Worm (Caenorhabditis elegans) whole organism, young adult: Measurements from ENCODE around the gene D2024.18.
A peak's percentile ranks its signal among the peaks of the same experiment; 100 is the strongest.
"Not testable (repeated sequence)": the region's sequence is repeated elsewhere in the genome, so short reads cannot be mapped to it uniquely, and the experiment has no call there.

Experiments used
- B0261.1 ChIP-seq: sonication (generic microtip); optimal IDR thresholded peaks from 2 replicates; lab custom pipeline; 2016; ENCODE audit warnings: mild to moderate bottlenecking, missing genetic modification characterization, moderate library complexity, missing compliant biosample characterization
- F10E7.11 ChIP-seq: sonication (generic microtip); optimal IDR thresholded peaks from 2 replicates; lab custom pipeline; 2017; ENCODE audit warnings: mild to moderate bottlenecking, missing genetic modification characterization, moderate library complexity, missing compliant biosample characterization
- F22D6.2 ChIP-seq: sonication (generic microtip); optimal IDR thresholded peaks from 2 replicates; lab custom pipeline; 2016; ENCODE audit warnings: mild to moderate bottlenecking, missing genetic modification characterization, missing compliant biosample characterization
- F33H1.4 ChIP-seq: fragments of 200-800 bp; sonication (Bioruptor generic); IDR thresholded peaks from 2 replicates; pipeline ENCODE4 v1.3.6; 2022; ENCODE audit warnings: missing genetic modification reagents, missing genetic modification characterization, missing compliant biosample characterization
- F55B11.4 ChIP-seq: sonication (generic microtip); optimal IDR thresholded peaks from 2 replicates; lab custom pipeline; 2016; ENCODE audit warnings: missing compliant biosample characterization, missing genetic modification characterization, borderline replicate concordance; ENCODE audit not compliant: insufficient read depth
- F57A8.1 ChIP-seq: fragments of 200-800 bp; sonication (Bioruptor generic); optimal IDR thresholded peaks from 2 replicates; lab custom pipeline; 2018; ENCODE audit warnings: mild to moderate bottlenecking, missing genetic modification characterization, moderate library complexity, missing compliant biosample characterization
- T07F8.4 ChIP-seq: sonication (generic microtip); optimal IDR thresholded peaks from 2 replicates; lab custom pipeline; 2016; ENCODE audit warnings: mild to moderate bottlenecking, missing genetic modification characterization, moderate library complexity, missing compliant biosample characterization
- Y56A3A.18 ChIP-seq: fragments of 200-800 bp; sonication (Bioruptor generic); IDR thresholded peaks from 2 replicates; pipeline ENCODE4 v1.3.6; 2022; ENCODE audit warnings: missing genetic modification reagents, missing genetic modification characterization, missing compliant biosample characterization
- Y95B8A.8 ChIP-seq: fragments of 200-800 bp; sonication (Bioruptor generic); IDR thresholded peaks from 2 replicates; pipeline ENCODE4 v1.3.6; 2022; ENCODE audit warnings: missing genetic modification reagents, missing genetic modification characterization, missing compliant biosample characterization
- atf-7 ChIP-seq: sonication (generic microtip); optimal IDR thresholded peaks from 2 replicates; lab custom pipeline; 2017; ENCODE audit warnings: mild to moderate bottlenecking, missing genetic modification characterization, missing compliant biosample characterization
- cebp-2 ChIP-seq: fragments of 200-800 bp; sonication (Bioruptor generic); IDR thresholded peaks from 2 replicates; pipeline ENCODE4 v1.3.6; 2022; ENCODE audit warnings: missing genetic modification characterization, missing compliant biosample characterization
- ceh-100 ChIP-seq: fragments of 200-800 bp; sonication (Bioruptor generic); IDR thresholded peaks from 2 replicates; pipeline ENCODE4 v1.3.6; 2022; ENCODE audit warnings: missing genetic modification reagents, missing genetic modification characterization, missing compliant biosample characterization
- ceh-27 ChIP-seq: fragments of 200-800 bp; sonication (Bioruptor generic); optimal IDR thresholded peaks from 2 replicates; lab custom pipeline; 2018; ENCODE audit warnings: mild to moderate bottlenecking, missing genetic modification characterization, moderate library complexity, missing compliant biosample characterization
- ceh-40 ChIP-seq: fragments of 200-800 bp; sonication (Bioruptor generic); IDR thresholded peaks from 2 replicates; pipeline ENCODE4 v1.3.6; 2022; ENCODE audit warnings: missing genetic modification characterization, missing compliant biosample characterization
- ceh-58 ChIP-seq: fragments of 200-800 bp; sonication (Bioruptor generic); IDR thresholded peaks from 2 replicates; pipeline ENCODE4 v1.3.6; 2022; ENCODE audit warnings: missing genetic modification characterization, missing compliant biosample characterization
- ceh-79 ChIP-seq: sonication (generic microtip); optimal IDR thresholded peaks from 2 replicates; lab custom pipeline; 2017; ENCODE audit warnings: mild to moderate bottlenecking, missing genetic modification characterization, missing compliant biosample characterization
- chd-7 ChIP-seq: sonication (generic microtip); optimal IDR thresholded peaks from 2 replicates; lab custom pipeline; 2016; ENCODE audit warnings: mild to moderate bottlenecking, missing genetic modification characterization, moderate library complexity, missing compliant biosample characterization
- dpff-1 ChIP-seq: sonication (generic microtip); optimal IDR thresholded peaks from 2 replicates; lab custom pipeline; 2017; ENCODE audit warnings: mild to moderate bottlenecking, missing genetic modification characterization, missing compliant biosample characterization
- egrh-3 ChIP-seq: fragments of 200-800 bp; sonication (Bioruptor generic); IDR thresholded peaks from 2 replicates; pipeline ENCODE4 v1.3.6; 2022; ENCODE audit warnings: missing genetic modification reagents, missing genetic modification characterization, missing compliant biosample characterization
- hlh-12 ChIP-seq: sonication (generic microtip); optimal IDR thresholded peaks from 2 replicates; lab custom pipeline; 2016; ENCODE audit warnings: missing genetic modification characterization, missing compliant biosample characterization
- hrde-1 ChIP-seq: sonication (generic microtip); optimal IDR thresholded peaks from 2 replicates; lab custom pipeline; 2016; ENCODE audit warnings: missing genetic modification characterization, mild to moderate bottlenecking, missing compliant biosample characterization, moderate library complexity, missing genotype, missing genetic modification reagents, borderline replicate concordance
- let-526 ChIP-seq: fragments of 200-800 bp; sonication (Bioruptor generic); IDR thresholded peaks from 2 replicates; pipeline ENCODE4 v1.3.6; 2022; ENCODE audit warnings: missing genetic modification reagents, missing genetic modification characterization, missing compliant biosample characterization
- lin-35 ChIP-seq, 3 experiments: fragments of 150-350 bp in 2 of 3; sonication (generic microtip) in 1 of 3; optimal IDR thresholded peaks; 2 replicates each; lab custom pipeline; 2014 to 2018; ENCODE audit warnings: missing biosample characterization in 3 of 3, missing genetic modification characterization in 3 of 3, missing genetic modification reagents in 3 of 3
- madf-6 ChIP-seq: fragments of 200-800 bp; sonication (Bioruptor generic); IDR thresholded peaks from 2 replicates; pipeline ENCODE4 v1.3.6; 2022; ENCODE audit warnings: missing genetic modification reagents, missing genetic modification characterization, missing compliant biosample characterization
- mes-4 ChIP-seq: sonication (generic microtip); optimal IDR thresholded peaks from 2 replicates; lab custom pipeline; 2016; ENCODE audit warnings: missing genotype, missing genetic modification characterization, missing compliant biosample characterization
- nfya-1 ChIP-seq: sonication (generic microtip); optimal IDR thresholded peaks from 2 replicates; lab custom pipeline; 2017; ENCODE audit warnings: antibody characterized with exemption, missing compliant biosample characterization, missing genetic modification characterization, borderline replicate concordance; ENCODE audit not compliant: insufficient read depth
- nfya-2 ChIP-seq: fragments of 200-800 bp; sonication (Bioruptor generic); IDR thresholded peaks from 2 replicates; pipeline ENCODE4 v1.3.6; 2022; ENCODE audit warnings: missing genetic modification reagents, missing genetic modification characterization, missing compliant biosample characterization
- nfyb-1 ChIP-seq: fragments of 200-800 bp; sonication (Bioruptor generic); IDR thresholded peaks from 2 replicates; pipeline ENCODE4 v1.3.6; 2022; ENCODE audit warnings: missing genetic modification reagents, missing genetic modification characterization, missing compliant biosample characterization
- pbrm-1 ChIP-seq: fragments of 200-800 bp; sonication (Bioruptor generic); IDR thresholded peaks from 2 replicates; pipeline ENCODE4 v1.3.6; 2022; ENCODE audit warnings: missing genetic modification reagents, missing genetic modification characterization, missing compliant biosample characterization
- rec-8 ChIP-seq, 2 experiments: sonication (generic microtip); optimal IDR thresholded peaks; 2 replicates each; lab custom pipeline; 2016; ENCODE audit warnings: mild to moderate bottlenecking in 2 of 2, missing genetic modification characterization in 2 of 2, missing genetic modification reagents in 2 of 2, missing genotype in 2 of 2, missing biosample characterization in 1 of 2, missing compliant biosample characterization in 1 of 2, moderate library complexity in 1 of 2
- snpc-3.4 ChIP-seq: sonication (generic microtip); optimal IDR thresholded peaks from 2 replicates; lab custom pipeline; 2017; ENCODE audit warnings: missing genetic modification characterization, mild to moderate bottlenecking, missing compliant biosample characterization, antibody characterized with exemption, moderate library complexity, missing genotype, missing genetic modification reagents
- tbp1 ChIP-seq: fragments of 200-800 bp; sonication (Bioruptor generic); optimal IDR thresholded peaks from 2 replicates; lab custom pipeline; 2018; ENCODE audit warnings: mild to moderate bottlenecking, missing genetic modification characterization, missing compliant biosample characterization
- zfh-2 ChIP-seq: fragments of 200-800 bp; sonication (Bioruptor generic); conservative IDR thresholded peaks from 2 replicates; pipeline ENCODE4 v1.3.6; 2022; ENCODE audit warnings: missing genetic modification reagents, missing genetic modification characterization, missing compliant biosample characterization
- ztf-6 ChIP-seq: fragments of 200-800 bp; sonication (Bioruptor generic); IDR thresholded peaks from 2 replicates; pipeline ENCODE4 v1.3.6; 2022; ENCODE audit warnings: missing genetic modification reagents, missing genetic modification characterization, missing compliant biosample characterization

Gene D2024.18

DNA sequence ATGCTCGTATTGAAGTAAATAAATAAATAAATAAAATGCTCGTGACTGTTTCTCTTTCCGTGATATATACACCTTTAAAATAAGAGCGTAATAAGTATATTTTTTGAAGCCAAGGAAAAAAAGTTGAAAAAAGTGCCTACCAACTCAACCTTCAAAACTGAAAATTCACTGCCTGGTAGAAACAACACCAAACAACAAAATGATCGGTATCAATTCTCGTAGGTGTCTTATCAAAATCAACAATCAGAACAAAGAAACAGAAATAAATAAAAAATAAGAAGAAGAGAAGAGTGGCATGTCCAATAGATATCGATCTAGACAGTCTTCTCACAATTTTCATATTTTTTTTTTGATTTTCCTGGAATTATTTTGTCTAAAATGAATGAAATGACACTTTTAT lies 6.3 kb upstream of the D2024.18 start, which contains the start of gene afmd-1:
TSS of gene afmd-1 (plus strand) at position 316 of the 400 bp plus-strand sequence.
- TF ChIP-seq T07F8.4, result no peak
- TF ChIP-seq madf-6, result no peak
- TF ChIP-seq F10E7.11, result no peak
- no peak for TF ChIP-seq F22D6.2 (tag; lab: Kevin White, UChicago)
- no peak for TF ChIP-seq hlh-12
- no peak for TF ChIP-seq lin-35 (GFP tag; optimal IDR thresholded peaks at IDR 0.05; lab: Kevin White, UChicago)
- TF ChIP-seq cebp-2 (GFP tag; lab: Robert Waterston, UW), result no peak
- TF ChIP-seq dpff-1 (tag; lab: Kevin White, UChicago), result no peak
- TF ChIP-seq snpc-3.4 (tag; lab: Kevin White, UChicago), result no peak
- TF ChIP-seq ceh-79, result no peak
- no peak for TF ChIP-seq ceh-58
- TF ChIP-seq ceh-40, result no peak
- no peak for TF ChIP-seq atf-7 (tag; lab: Kevin White, UChicago)

ce11 chrIV:7245592-7245991 lies 4.7 kb upstream of the D2024.18 start:
- TF ChIP-seq nfyb-1 (GFP tag; lab: Robert Waterston, UW) (no peak), egrh-3 (GFP tag; lab: Robert Waterston, UW) (peak; percentile 44; the same call in 1 of the 2 replicates), zfh-2 (GFP tag; lab: Robert Waterston, UW) (peak; percentile 76)

- TF ChIP-seq ceh-40, result no peak
- TF ChIP-seq T07F8.4, result no peak
- no peak for TF ChIP-seq pbrm-1 (GFP tag; lab: Robert Waterston, UW)
- no peak for TF ChIP-seq B0261.1
- TF ChIP-seq chd-7 (tag; lab: Kevin White, UChicago), result no peak
- TF ChIP-seq tbp1 (GFP tag; lab: Kevin White, UChicago), result no peak
- no peak for TF ChIP-seq ceh-27 (GFP tag; lab: Kevin White, UChicago)
- TF ChIP-seq F55B11.4, result no peak
- no peak for TF ChIP-seq nfya-1 (tag; lab: Kevin White, UChicago)
- TF ChIP-seq F33H1.4 (GFP tag; lab: Robert Waterston, UW), result no peak
- TF ChIP-seq let-526, result no peak
- no peak for TF ChIP-seq nfya-2 (GFP tag; lab: Robert Waterston, UW)
- TF ChIP-seq hrde-1 (tag; lab: Kevin White, UChicago), result no peak
- no peak for TF ChIP-seq Y95B8A.8 (GFP tag; lab: Robert Waterston, UW)
- TF ChIP-seq ztf-6, result no peak
- no peak for TF ChIP-seq rec-8 (tag; optimal IDR thresholded peaks at IDR 0.05; lab: Kevin White, UChicago)
- no peak for TF ChIP-seq Y56A3A.18
- TF ChIP-seq mes-4 (tag; lab: Kevin White, UChicago), result no peak
These were observed 3.7 kb upstream of the D2024.18 start, which contains the start of gene col-114 for ce11 chrIV:7246553-7246952. TSS of gene col-114 (minus strand) at chrIV:7246653.

DNA sequence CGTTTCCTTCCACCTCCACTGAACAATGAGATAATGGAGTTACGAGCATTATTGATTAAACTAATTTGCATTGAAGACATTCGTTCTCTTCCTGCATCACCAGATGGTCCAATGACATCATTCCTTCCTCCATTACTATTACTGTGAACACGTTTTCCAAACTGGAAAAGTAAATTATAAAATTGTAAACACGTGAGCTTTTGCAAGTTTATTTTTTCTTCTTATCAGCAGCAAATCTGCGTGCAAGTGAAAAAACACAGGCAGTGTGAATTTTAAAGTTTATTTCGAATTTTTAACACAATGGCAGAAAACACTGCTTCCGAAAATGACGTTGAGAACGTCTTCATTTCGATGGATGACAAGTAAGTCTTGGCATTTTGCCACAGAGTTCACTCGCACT lies 3.0 kb upstream of the D2024.18 start, which contains the start of gene D2024.1:
TSS of gene D2024.1 (plus strand) at position 301 of the 400 bp plus-strand sequence.
- TF ChIP-seq tbp1 (GFP tag; lab: Kevin White, UChicago); ceh-100 (GFP tag; lab: Robert Waterston, UW); F57A8.1 (GFP tag; lab: Kevin White, UChicago): not testable (repeated sequence)
